Worm (Caenorhabditis elegans): Measurements from ENCODE around the gene dph-3.

DNA sequence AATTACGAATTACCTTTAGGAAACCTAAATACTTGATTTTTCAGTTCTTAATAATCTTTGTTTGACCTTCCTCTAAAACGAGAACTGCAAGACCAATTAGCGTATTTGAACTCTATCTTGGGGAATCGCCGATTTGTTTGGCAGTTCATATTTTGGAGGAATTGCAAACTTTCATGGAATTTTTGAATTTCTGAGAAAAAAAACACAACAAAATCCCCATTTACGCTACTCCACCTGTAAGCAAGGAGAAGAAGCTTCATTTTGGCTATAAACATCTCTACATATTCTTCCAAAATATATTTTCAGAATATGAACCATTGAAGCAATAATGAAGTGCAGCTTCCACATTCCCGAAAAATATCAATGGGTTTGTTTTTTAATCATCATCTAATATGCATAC, 14.1 kb upstream of the dph-3 start, which contains the start of gene twk-9:
- TF ChIP-seq ama-1 (optimal IDR thresholded peaks at IDR 0.05) (no peak), tra-4 (tag; optimal IDR thresholded peaks at IDR 0.05) (no peak)
